Fruit fly (Drosophila melanogaster) whole organism, embryonic: ENCODE data around the gene salr.

Source experiments
- Ada2b ChIP-seq: fragments of 200-800 bp; sonication (Bioruptor generic); IDR thresholded peaks from 2 replicates; pipeline ENCODE4 v1.3.6; 2022; ENCODE audit warnings: missing biosample characterization, missing genetic modification characterization
- Bgb ChIP-seq: fragments of 200-800 bp; sonication (Bioruptor generic); IDR thresholded peaks from 2 replicates; pipeline ENCODE4 v1.3.6; 2022; ENCODE audit warnings: missing biosample characterization, missing genetic modification characterization; ENCODE audit not compliant: partially characterized antibody
- CG10267 ChIP-seq: fragments of 200-800 bp; sonication (Bioruptor generic); optimal IDR thresholded peaks from 2 replicates; lab custom pipeline; 2018; ENCODE audit warnings: missing biosample characterization, mild to moderate bottlenecking, missing genetic modification characterization, moderate library complexity
- CG10321 ChIP-seq: fragments of 200-800 bp; sonication (Bioruptor generic); IDR thresholded peaks from 2 replicates; pipeline ENCODE4 v1.3.6; 2022; ENCODE audit warnings: missing biosample characterization, missing genetic modification characterization
- CG11695 ChIP-seq: fragments of 200-800 bp; sonication (Bioruptor generic); IDR thresholded peaks from 3 replicates; pipeline ENCODE4 v1.3.6; 2022; ENCODE audit warnings: missing biosample characterization, missing genetic modification characterization
- CG12744 ChIP-seq: fragments of 200-800 bp; sonication (Bioruptor generic); optimal IDR thresholded peaks from 2 replicates; lab custom pipeline; 2016; ENCODE audit warnings: missing biosample characterization, missing genetic modification characterization
- CG14710 ChIP-seq: fragments of 200-800 bp; sonication (Bioruptor generic); optimal IDR thresholded peaks from 3 replicates; lab custom pipeline; 2019; ENCODE audit warnings: missing biosample characterization, mild to moderate bottlenecking, missing genetic modification characterization, moderate library complexity
- CG15601 ChIP-seq: fragments of 200-800 bp; sonication (Bioruptor generic); optimal IDR thresholded peaks from 3 replicates; lab custom pipeline; 2019; ENCODE audit warnings: missing biosample characterization, mild to moderate bottlenecking, missing genetic modification characterization, moderate library complexity
- CG1602 ChIP-seq: fragments of 200-800 bp; sonication (Bioruptor generic); optimal IDR thresholded peaks from 3 replicates; lab custom pipeline; 2016; ENCODE audit warnings: missing biosample characterization, missing genetic modification characterization
- CG17359 ChIP-seq: fragments of 200-800 bp; sonication (Bioruptor generic); optimal IDR thresholded peaks from 3 replicates; lab custom pipeline; 2018; ENCODE audit warnings: missing biosample characterization, mild to moderate bottlenecking, missing genetic modification characterization, moderate library complexity
- CG17829 ChIP-seq: fragments of 200-800 bp; optimal IDR thresholded peaks from 2 replicates; lab custom pipeline; 2019; ENCODE audit warnings: missing biosample characterization, mild to moderate bottlenecking, missing genetic modification characterization, moderate library complexity
- CG1792 ChIP-seq: fragments of 200-800 bp; sonication (Bioruptor generic); optimal IDR thresholded peaks from 2 replicates; lab custom pipeline; 2016; ENCODE audit warnings: missing biosample characterization, missing genetic modification characterization
- CG18476 ChIP-seq: fragments of 200-800 bp; sonication (Bioruptor generic); optimal IDR thresholded peaks from 2 replicates; lab custom pipeline; 2016; ENCODE audit warnings: missing biosample characterization, mild to moderate bottlenecking, missing genetic modification characterization
- CG18599 ChIP-seq: fragments of 200-800 bp; sonication (Bioruptor generic); optimal IDR thresholded peaks from 3 replicates; lab custom pipeline; 2017; ENCODE audit warnings: missing biosample characterization, missing genetic modification characterization, mild to moderate bottlenecking, moderate library complexity, missing genetic modification reagents
- CG3281 ChIP-seq: fragments of 200-800 bp; sonication (Bioruptor generic); optimal IDR thresholded peaks from 3 replicates; lab custom pipeline; 2017; ENCODE audit warnings: missing biosample characterization, mild to moderate bottlenecking, missing genetic modification characterization
- CG33213 ChIP-seq: fragments of 200-800 bp; sonication (Bioruptor generic); optimal IDR thresholded peaks from 3 replicates; lab custom pipeline; 2016; ENCODE audit warnings: missing biosample characterization, missing genetic modification characterization
- CG34224 ChIP-seq: fragments of 200-800 bp; sonication (Bioruptor generic); IDR thresholded peaks from 3 replicates; pipeline ENCODE4 v1.3.6; 2022; ENCODE audit warnings: missing biosample characterization, missing genetic modification characterization; ENCODE audit not compliant: partially characterized antibody
- CG4424 ChIP-seq: fragments of 200-800 bp; sonication (Bioruptor generic); optimal IDR thresholded peaks from 3 replicates; lab custom pipeline; 2016; ENCODE audit warnings: missing biosample characterization, missing genetic modification characterization
- CG4730 ChIP-seq: fragments of 200-800 bp; sonication (Bioruptor generic); IDR thresholded peaks from 2 replicates; pipeline ENCODE4 v1.3.6; 2022; ENCODE audit warnings: missing biosample characterization, missing genetic modification characterization
- CG8359 ChIP-seq: fragments of 200-800 bp; sonication (Bioruptor generic); optimal IDR thresholded peaks from 2 replicates; lab custom pipeline; 2017; ENCODE audit warnings: missing biosample characterization, mild to moderate bottlenecking, missing genetic modification characterization, borderline replicate concordance
- CG8388 ChIP-seq: fragments of 200-800 bp; sonication (Bioruptor generic); optimal IDR thresholded peaks from 2 replicates; lab custom pipeline; 2019; ENCODE audit warnings: missing biosample characterization, mild to moderate bottlenecking, missing genetic modification characterization, moderate library complexity
- CG8924 ChIP-seq: fragments of 200-800 bp; optimal IDR thresholded peaks from 3 replicates; lab custom pipeline; 2019; ENCODE audit warnings: missing biosample characterization, mild to moderate bottlenecking, missing genetic modification characterization, moderate library complexity
- CG9215 ChIP-seq: fragments of 200-800 bp; sonication (Bioruptor generic); IDR thresholded peaks from 2 replicates; pipeline ENCODE4 v1.3.6; 2022; ENCODE audit warnings: missing biosample characterization, missing genetic modification characterization
- CG9727 ChIP-seq: fragments of 200-800 bp; sonication (Bioruptor generic); optimal IDR thresholded peaks from 3 replicates; lab custom pipeline; 2017; ENCODE audit warnings: missing biosample characterization, mild to moderate bottlenecking, missing genetic modification characterization
- D19B ChIP-seq: fragments of 200-800 bp; sonication (Bioruptor generic); optimal IDR thresholded peaks from 2 replicates; lab custom pipeline; 2017; ENCODE audit warnings: missing biosample characterization, mild to moderate bottlenecking, missing genetic modification characterization
- Deaf1 ChIP-seq: fragments of 200-800 bp; optimal IDR thresholded peaks from 3 replicates; lab custom pipeline; 2019; ENCODE audit warnings: missing biosample characterization, mild to moderate bottlenecking, missing genetic modification characterization, moderate library complexity
- Dp ChIP-seq: fragments of 200-800 bp; sonication (Bioruptor generic); optimal IDR thresholded peaks from 2 replicates; lab custom pipeline; 2018; ENCODE audit warnings: missing biosample characterization, mild to moderate bottlenecking, missing genetic modification characterization, moderate library complexity
- Eip74EF ChIP-seq, 2 experiments: fragments of 200-800 bp in 1 of 2; fragments of >200 bp in 1 of 2; sonication (Bioruptor generic) in 1 of 2; optimal IDR thresholded peaks; 2 replicates each; lab custom pipeline; 2017 to 2019; ENCODE audit warnings: missing biosample characterization in 2 of 2, missing genetic modification characterization in 2 of 2, mild to moderate bottlenecking in 1 of 2, moderate library complexity in 1 of 2
- Ets97D ChIP-seq: fragments of 200-800 bp; sonication (Bioruptor generic); optimal IDR thresholded peaks from 3 replicates; lab custom pipeline; 2016; ENCODE audit warnings: missing biosample characterization, missing genetic modification characterization
- HLH3B ChIP-seq: fragments of 200-800 bp; sonication (Bioruptor generic); IDR thresholded peaks from 2 replicates; pipeline ENCODE4 v1.3.6; 2022; ENCODE audit warnings: missing biosample characterization, missing genetic modification characterization
- HLH54F ChIP-seq: fragments of 200-800 bp; sonication (Bioruptor generic); optimal IDR thresholded peaks from 3 replicates; lab custom pipeline; 2016; ENCODE audit warnings: missing biosample characterization, missing genetic modification characterization
- Stat92E ChIP-seq, 3 experiments: fragments of >200 bp in 2 of 3; fragments of 200-800 bp in 1 of 3; sonication (Bioruptor generic) in 1 of 3; optimal IDR thresholded peaks; 2 replicates each; lab custom pipeline; 2017 to 2019; ENCODE audit warnings: missing biosample characterization in 3 of 3, missing genetic modification characterization in 3 of 3, mild to moderate bottlenecking in 1 of 3, moderate library complexity in 1 of 3
- Xrp1 ChIP-seq: fragments of 200-800 bp; sonication (Bioruptor generic); IDR thresholded peaks from 2 replicates; pipeline ENCODE4 v1.3.6; 2022; ENCODE audit warnings: missing biosample characterization, missing genetic modification characterization
- ap ChIP-seq: fragments of 200-800 bp; sonication (Bioruptor generic); IDR thresholded peaks from 2 replicates; pipeline ENCODE4 v1.3.6; 2022; ENCODE audit warnings: missing biosample characterization, missing genetic modification characterization
- az2 ChIP-seq: fragments of 200-800 bp; sonication (Bioruptor generic); optimal IDR thresholded peaks from 3 replicates; lab custom pipeline; 2016; ENCODE audit warnings: missing biosample characterization, missing genetic modification characterization
- chif ChIP-seq, 2 experiments: fragments of 200-800 bp; sonication (Bioruptor generic); optimal IDR thresholded peaks; 3 replicates each; lab custom pipeline; 2016; ENCODE audit warnings: missing biosample characterization in 2 of 2, missing genetic modification characterization in 2 of 2
- dan ChIP-seq: fragments of 200-800 bp; sonication (Bioruptor generic); IDR thresholded peaks from 2 replicates; pipeline ENCODE4 v1.3.6; 2022; ENCODE audit warnings: missing biosample characterization, missing genetic modification characterization
- danr ChIP-seq: fragments of 200-800 bp; sonication (Bioruptor generic); IDR thresholded peaks from 2 replicates; pipeline ENCODE4 v1.3.6; 2022; ENCODE audit warnings: missing biosample characterization, missing genetic modification characterization
- nmo ChIP-seq: fragments of 200-800 bp; sonication (Bioruptor generic); optimal IDR thresholded peaks from 2 replicates; lab custom pipeline; 2018; ENCODE audit warnings: missing biosample characterization, mild to moderate bottlenecking, missing genetic modification characterization, moderate library complexity
- onecut ChIP-seq: fragments of 200-800 bp; sonication (Bioruptor generic); IDR thresholded peaks from 2 replicates; pipeline ENCODE4 v1.3.6; 2022; ENCODE audit warnings: missing biosample characterization, missing genetic modification characterization
- otp ChIP-seq: fragments of 200-800 bp; sonication (Bioruptor generic); IDR thresholded peaks from 3 replicates; pipeline ENCODE4, ENCODE4 v1.3.6; 2022; ENCODE audit warnings: missing biosample characterization, missing genetic modification characterization
- pb ChIP-seq: fragments of 200-800 bp; sonication (Bioruptor generic); optimal IDR thresholded peaks from 3 replicates; lab custom pipeline; 2016; ENCODE audit warnings: missing biosample characterization, missing genetic modification characterization
- rib ChIP-seq: fragments of 200-800 bp; sonication (Bioruptor generic); IDR thresholded peaks from 2 replicates; pipeline ENCODE4 v1.3.6; 2022; ENCODE audit warnings: missing biosample characterization, missing genetic modification characterization
- sc ChIP-seq, 3 experiments: fragments of >200 bp in 2 of 3; fragments of 200-800 bp in 1 of 3; sonication (Bioruptor generic) in 1 of 3; optimal IDR thresholded peaks; 2 replicates in 2 of 3; 3 replicates in 1 of 3; lab custom pipeline; 2017; ENCODE audit warnings: mild to moderate bottlenecking in 1 of 3, missing biosample characterization in 1 of 3, missing genetic modification characterization in 1 of 3, missing genetic modification reagents in 1 of 3
- scrt ChIP-seq: fragments of 200-800 bp; sonication (Bioruptor generic); optimal IDR thresholded peaks from 2 replicates; lab custom pipeline; 2018; ENCODE audit warnings: missing biosample characterization, mild to moderate bottlenecking, missing genetic modification characterization, moderate library complexity
- sob ChIP-seq: fragments of 200-800 bp; sonication (Bioruptor generic); IDR thresholded peaks from 2 replicates; pipeline ENCODE4 v1.3.6; 2022; ENCODE audit warnings: missing biosample characterization, missing genetic modification characterization
- sr ChIP-seq: fragments of 200-800 bp; sonication (Bioruptor generic); IDR thresholded peaks from 3 replicates; pipeline ENCODE4 v1.3.6; 2022; ENCODE audit warnings: missing biosample characterization, missing genetic modification characterization
- stc ChIP-seq: fragments of 200-800 bp; sonication (Bioruptor generic); IDR thresholded peaks from 2 replicates; pipeline ENCODE4 v1.3.6; 2022; ENCODE audit warnings: missing biosample characterization, missing genetic modification characterization
- tin ChIP-seq: fragments of 200-800 bp; sonication (Bioruptor generic); optimal IDR thresholded peaks from 3 replicates; lab custom pipeline; 2016; ENCODE audit warnings: missing biosample characterization, missing genetic modification characterization
- twi ChIP-seq: fragments of 200-800 bp; optimal IDR thresholded peaks from 2 replicates; lab custom pipeline; 2019; ENCODE audit warnings: missing biosample characterization, mild to moderate bottlenecking, missing genetic modification characterization, moderate library complexity

The salr gene

dm6 chr2L:11340938-11341337 is 17.7 kb upstream of the salr start (continued):
- TF ChIP-seq scrt (GFP tag; lab: Kevin White, UChicago): no peak
- TF ChIP-seq CG17829 (tag; lab: Kevin White, UChicago): peak; percentile 36
- no peak for TF ChIP-seq sc (optimal IDR thresholded peaks at IDR 0.05; lab: Kevin White, UChicago)
- peak; percentile 6 for TF ChIP-seq sc (GFP tag; optimal IDR thresholded peaks at IDR 0.05; lab: Kevin White, UChicago)
- no peak for TF ChIP-seq sob
- no peak for TF ChIP-seq ap (GFP tag; lab: Robert Waterston, UW)
- TF ChIP-seq D19B: peak; percentile 45
- TF ChIP-seq CG10267 (tag; lab: Kevin White, UChicago): peak; percentile 33
- 0 out of 2 replicates have a peak, but pooled peaks have one; percentile 23 for TF ChIP-seq HLH3B
- no peak for TF ChIP-seq Stat92E (GFP tag; optimal IDR thresholded peaks at IDR 0.05; lab: Kevin White, UChicago)
- TF ChIP-seq CG9215 (GFP tag; lab: Robert Waterston, UW): no peak
- TF ChIP-seq sr: no peak
- TF ChIP-seq CG14710 (tag; lab: Kevin White, UChicago): peak; percentile 36
- no peak for TF ChIP-seq onecut (GFP tag; lab: Robert Waterston, UW)
- no peak for TF ChIP-seq HLH54F (GFP tag; lab: Kevin White, UChicago)
- TF ChIP-seq Xrp1 (GFP tag; lab: Robert Waterston, UW): peak; percentile 56; the same call in 1 of the 2 replicates
- TF ChIP-seq chif (GFP tag; optimal IDR thresholded peaks at IDR 0.05; lab: Kevin White, UChicago): no peak
- TF ChIP-seq CG8388: peak; percentile 51
- peak; percentile 8 for TF ChIP-seq az2 (GFP tag; lab: Kevin White, UChicago)
- TF ChIP-seq Deaf1: no peak
- no peak for TF ChIP-seq CG1792
- no peak for TF ChIP-seq pb (GFP tag; lab: Kevin White, UChicago)
- TF ChIP-seq rib (GFP tag; lab: Robert Waterston, UW): no peak
- no peak for TF ChIP-seq CG10321 (GFP tag; lab: Robert Waterston, UW)
- TF ChIP-seq otp (GFP tag; lab: Robert Waterston, UW): no peak
- peak; percentile 10 for TF ChIP-seq CG1602 (GFP tag; lab: Kevin White, UChicago)
- no peak for TF ChIP-seq CG3281 (GFP tag; lab: Kevin White, UChicago)
- TF ChIP-seq CG4730 (GFP tag; lab: Robert Waterston, UW): no peak
- no peak for TF ChIP-seq stc (GFP tag; lab: Robert Waterston, UW)
- TF ChIP-seq CG12744 (GFP tag; lab: Kevin White, UChicago): no peak
- no peak for TF ChIP-seq dan (GFP tag; lab: Robert Waterston, UW)
- no peak for TF ChIP-seq Bgb (GFP tag; lab: Robert Waterston, UW)
- TF ChIP-seq Ada2b (GFP tag; lab: Robert Waterston, UW): 0 out of 2 replicates have a peak, but pooled peaks have one; percentile 29
- no peak for TF ChIP-seq twi (tag; lab: Kevin White, UChicago)
- no peak for TF ChIP-seq CG33213 (GFP tag; lab: Kevin White, UChicago)
- TF ChIP-seq CG11695 (GFP tag; lab: Robert Waterston, UW): 0 out of 3 replicates have a peak, but pooled peaks have one; percentile 17
- TF ChIP-seq danr (GFP tag; lab: Robert Waterston, UW): no peak
- TF ChIP-seq nmo (GFP tag; lab: Kevin White, UChicago): peak; percentile 58
- TF ChIP-seq Dp (GFP tag; lab: Kevin White, UChicago): no peak
- TF ChIP-seq CG4424 (GFP tag; lab: Kevin White, UChicago): peak; percentile 40
- no peak for TF ChIP-seq CG8359 (GFP tag; lab: Kevin White, UChicago)
- TF ChIP-seq CG15601: peak; percentile 23
- no peak for TF ChIP-seq Eip74EF (GFP tag; optimal IDR thresholded peaks at IDR 0.05; lab: Kevin White, UChicago)
- no peak for TF ChIP-seq Ets97D (GFP tag; lab: Kevin White, UChicago)
- no peak for TF ChIP-seq CG18476 (GFP tag; lab: Kevin White, UChicago)
- TF ChIP-seq CG17359: peak; percentile 43
- no peak for TF ChIP-seq CG34224
- TF ChIP-seq CG8924 (tag; lab: Kevin White, UChicago): peak; percentile 37
- no peak for TF ChIP-seq CG18599 (GFP tag; lab: Kevin White, UChicago)
- TF ChIP-seq tin (GFP tag; lab: Kevin White, UChicago): no peak
- TF ChIP-seq CG9727 (GFP tag; lab: Kevin White, UChicago): peak; percentile 17
